ENCODE assay signal across 1 fruit fly cellular context in genomic region chr3L:22465486-22466402, dm6.
A peak's percentile ranks its signal among the peaks of the same experiment; 100 is the strongest.
TF ChIP-seq lines count a peak whose summit lies in the region.

CG11438 (plus strand) TSS chr3L:22465619.

TF ChIP-seq in whole organism, embryonic, 481 proteins besides CTCF, POLR2A, EP300 and RAD21 (continued from another document):
- TF ChIP-seq bcd (GFP tag; optimal IDR thresholded peaks at IDR 0.05; lab: Kevin White, UChicago) = no peak
- no peak for TF ChIP-seq az2 (GFP tag; optimal IDR thresholded peaks at IDR 0.05; lab: Kevin White, UChicago)
- TF ChIP-seq chinmo (GFP tag; IDR thresholded peaks at IDR 0.05; lab: Robert Waterston, UW; ENCODE audit: partially characterized antibody) = 0 out of 4 replicates have a peak, but pooled peaks have one; percentile 60
- no peak for TF ChIP-seq ara (GFP tag; IDR thresholded peaks at IDR 0.05; lab: Robert Waterston, UW)
- no peak for TF ChIP-seq unpg (GFP tag; optimal IDR thresholded peaks at IDR 0.05; lab: Kevin White, UChicago)
- no peak for TF ChIP-seq Ssrp (tag; optimal IDR thresholded peaks at IDR 0.05; lab: Kevin White, UChicago)
- TF ChIP-seq her (GFP tag; optimal IDR thresholded peaks at IDR 0.05; lab: Kevin White, UChicago) = no peak
- TF ChIP-seq CG8089 (GFP tag; optimal IDR thresholded peaks at IDR 0.05; lab: Kevin White, UChicago) = no peak
- no peak for TF ChIP-seq Atf6 (GFP tag; IDR thresholded peaks at IDR 0.05; lab: Robert Waterston, UW)
- no peak for TF ChIP-seq jing (GFP tag; optimal IDR thresholded peaks at IDR 0.05; lab: Kevin White, UChicago)
- no peak for TF ChIP-seq Jarid2 (GFP tag; optimal IDR thresholded peaks at IDR 0.05; lab: Kevin White, UChicago)
- no peak for TF ChIP-seq CG4424 (GFP tag; optimal IDR thresholded peaks at IDR 0.05; lab: Kevin White, UChicago)
- TF ChIP-seq CG15073 (GFP tag; optimal IDR thresholded peaks at IDR 0.05; lab: Kevin White, UChicago) = no peak
